Worm (Caenorhabditis elegans) whole organism, early embryonic: ENCODE measurements around the gene T19D12.5.

Source experiments
- aly-1 ChIP-seq: sonication (generic microtip); optimal IDR thresholded peaks from 2 replicates; lab custom pipeline; 2016; ENCODE audit warnings: missing genetic modification characterization, missing compliant biosample characterization
- hmg-4 ChIP-seq: fragments of 200-800 bp; sonication (Bioruptor generic); optimal IDR thresholded peaks from 2 replicates; lab custom pipeline; 2018; ENCODE audit warnings: mild to moderate bottlenecking, missing genetic modification characterization, missing compliant biosample characterization

- TF ChIP-seq hmg-4 (no peak), aly-1 (tag; lab: Kevin White, UChicago) (no peak)
Measured at ce11 chrII:6625302-6625701, 10.7 kb downstream of the T19D12.5 start, which contains the start of gene F54H5.14.
